Worm (Caenorhabditis elegans) whole organism, young adult: ENCODE data around the gene snap-29.

Source experiments
- B0261.1 ChIP-seq: sonication (generic microtip); optimal IDR thresholded peaks from 2 replicates; lab custom pipeline; 2016; ENCODE audit warnings: mild to moderate bottlenecking, missing genetic modification characterization, moderate library complexity, missing compliant biosample characterization
- F22D6.2 ChIP-seq: sonication (generic microtip); optimal IDR thresholded peaks from 2 replicates; lab custom pipeline; 2016; ENCODE audit warnings: mild to moderate bottlenecking, missing genetic modification characterization, missing compliant biosample characterization
- F52B5.7 ChIP-seq: sonication (generic microtip); optimal IDR thresholded peaks from 2 replicates; lab custom pipeline; 2016; ENCODE audit warnings: mild to moderate bottlenecking, missing genetic modification characterization, missing compliant biosample characterization
- F57C9.4 ChIP-seq: sonication (generic microtip); optimal IDR thresholded peaks from 2 replicates; lab custom pipeline; 2017; ENCODE audit warnings: mild to moderate bottlenecking, missing genetic modification characterization, missing compliant biosample characterization
- K12H6.12 ChIP-seq: fragments of 200-800 bp; sonication (Bioruptor generic); optimal IDR thresholded peaks from 2 replicates; lab custom pipeline; 2018; ENCODE audit warnings: mild to moderate bottlenecking, missing genetic modification characterization, missing compliant biosample characterization
- T07F8.4 ChIP-seq: sonication (generic microtip); optimal IDR thresholded peaks from 2 replicates; lab custom pipeline; 2016; ENCODE audit warnings: mild to moderate bottlenecking, missing genetic modification characterization, moderate library complexity, missing compliant biosample characterization
- Y53F4B.3 ChIP-seq: fragments of 200-800 bp; sonication (Bioruptor generic); IDR thresholded peaks from 2 replicates; pipeline ENCODE4 v1.3.6; 2022; ENCODE audit warnings: missing genetic modification reagents, missing genetic modification characterization, missing compliant biosample characterization
- Y79H2A.3 ChIP-seq: fragments of 200-800 bp; sonication (Bioruptor generic); conservative IDR thresholded peaks from 2 replicates; pipeline ENCODE4 v1.3.6; 2022; ENCODE audit warnings: missing genetic modification reagents, missing genetic modification characterization, missing compliant biosample characterization
- Y95B8A.8 ChIP-seq: fragments of 200-800 bp; sonication (Bioruptor generic); IDR thresholded peaks from 2 replicates; pipeline ENCODE4 v1.3.6; 2022; ENCODE audit warnings: missing genetic modification reagents, missing genetic modification characterization, missing compliant biosample characterization
- akir-1 ChIP-seq: fragments of 200-800 bp; sonication (Bioruptor generic); optimal IDR thresholded peaks from 2 replicates; lab custom pipeline; 2018; ENCODE audit warnings: mild to moderate bottlenecking, missing genetic modification characterization, moderate library complexity, missing compliant biosample characterization
- ama-1 ChIP-seq, 3 experiments: fragments of 150-350 bp in 1 of 3; sonication (generic microtip) in 2 of 3; optimal IDR thresholded peaks; 2 replicates each; lab custom pipeline; 2014 to 2018; ENCODE audit warnings: missing biosample characterization in 2 of 3, missing genetic modification characterization in 2 of 3, missing genetic modification reagents in 2 of 3
- aptf-2 ChIP-seq: fragments of 200-800 bp; sonication (Bioruptor generic); conservative IDR thresholded peaks from 2 replicates; pipeline ENCODE4 v1.3.6; 2022; ENCODE audit warnings: missing genetic modification reagents, missing genetic modification characterization, missing compliant biosample characterization
- aptf-3 ChIP-seq: fragments of 200-800 bp; sonication (Bioruptor generic); IDR thresholded peaks from 2 replicates; pipeline ENCODE4 v1.3.6; 2022; ENCODE audit warnings: missing genetic modification characterization, missing compliant biosample characterization
- athp-1 ChIP-seq: sonication (generic microtip); optimal IDR thresholded peaks from 2 replicates; lab custom pipeline; 2017; ENCODE audit warnings: mild to moderate bottlenecking, missing genetic modification characterization, missing compliant biosample characterization
- attf-5 ChIP-seq: fragments of 200-800 bp; sonication (Bioruptor generic); optimal IDR thresholded peaks from 2 replicates; lab custom pipeline; 2018; ENCODE audit warnings: mild to moderate bottlenecking, missing genetic modification characterization, missing compliant biosample characterization
- ceh-100 ChIP-seq: fragments of 200-800 bp; sonication (Bioruptor generic); IDR thresholded peaks from 2 replicates; pipeline ENCODE4 v1.3.6; 2022; ENCODE audit warnings: missing genetic modification reagents, missing genetic modification characterization, missing compliant biosample characterization
- ceh-79 ChIP-seq: sonication (generic microtip); optimal IDR thresholded peaks from 2 replicates; lab custom pipeline; 2017; ENCODE audit warnings: mild to moderate bottlenecking, missing genetic modification characterization, missing compliant biosample characterization
- die-1 ChIP-seq: sonication (generic microtip); optimal IDR thresholded peaks from 2 replicates; lab custom pipeline; 2016; ENCODE audit warnings: missing genotype, mild to moderate bottlenecking, missing genetic modification characterization, missing compliant biosample characterization
- egl-18 ChIP-seq: fragments of 200-800 bp; sonication (Bioruptor generic); IDR thresholded peaks from 2 replicates; pipeline ENCODE4 v1.3.6; 2022; ENCODE audit warnings: missing genetic modification reagents, missing genetic modification characterization, missing compliant biosample characterization
- egrh-3 ChIP-seq: fragments of 200-800 bp; sonication (Bioruptor generic); IDR thresholded peaks from 2 replicates; pipeline ENCODE4 v1.3.6; 2022; ENCODE audit warnings: missing genetic modification reagents, missing genetic modification characterization, missing compliant biosample characterization
- ekl-4 ChIP-seq: fragments of 200-800 bp; sonication (Bioruptor generic); IDR thresholded peaks from 2 replicates; pipeline ENCODE4 v1.3.6; 2022; ENCODE audit warnings: missing genetic modification reagents, missing genetic modification characterization, missing compliant biosample characterization
- hmg-1.2 ChIP-seq: fragments of 200-800 bp; sonication (Bioruptor generic); IDR thresholded peaks from 2 replicates; pipeline ENCODE4 v1.3.6; 2022; ENCODE audit warnings: missing genetic modification reagents, missing genetic modification characterization, missing compliant biosample characterization
- hmg-20 ChIP-seq: fragments of 200-800 bp; sonication (Bioruptor generic); IDR thresholded peaks from 2 replicates; pipeline ENCODE4 v1.3.6; 2022; ENCODE audit warnings: missing genetic modification reagents, missing genetic modification characterization, missing compliant biosample characterization
- lag-1 ChIP-seq: fragments of 200-800 bp; sonication (Bioruptor generic); IDR thresholded peaks from 2 replicates; pipeline ENCODE4 v1.3.6; 2022; ENCODE audit warnings: missing genetic modification reagents, missing genetic modification characterization, missing compliant biosample characterization
- lin-26 ChIP-seq: fragments of 200-800 bp; sonication (Bioruptor generic); IDR thresholded peaks from 2 replicates; pipeline ENCODE4 v1.3.6; 2022; ENCODE audit warnings: missing genetic modification reagents, missing genetic modification characterization, missing compliant biosample characterization
- lin-35 ChIP-seq, 3 experiments: fragments of 150-350 bp in 2 of 3; sonication (generic microtip) in 1 of 3; optimal IDR thresholded peaks; 2 replicates each; lab custom pipeline; 2014 to 2018; ENCODE audit warnings: missing biosample characterization in 3 of 3, missing genetic modification characterization in 3 of 3, missing genetic modification reagents in 3 of 3
- lin-40 ChIP-seq: sonication (generic microtip); optimal IDR thresholded peaks from 2 replicates; lab custom pipeline; 2016; ENCODE audit warnings: missing genetic modification characterization, mild to moderate bottlenecking, missing compliant biosample characterization, missing genotype, missing genetic modification reagents
- lir-1 ChIP-seq: fragments of 200-800 bp; sonication (Bioruptor generic); conservative IDR thresholded peaks from 2 replicates; pipeline ENCODE4 v1.3.6; 2022; ENCODE audit warnings: missing genetic modification reagents, missing genetic modification characterization, missing compliant biosample characterization
- madf-6 ChIP-seq: fragments of 200-800 bp; sonication (Bioruptor generic); IDR thresholded peaks from 2 replicates; pipeline ENCODE4 v1.3.6; 2022; ENCODE audit warnings: missing genetic modification reagents, missing genetic modification characterization, missing compliant biosample characterization
- mel-28 ChIP-seq: sonication (generic microtip); optimal IDR thresholded peaks from 2 replicates; lab custom pipeline; 2016; ENCODE audit warnings: borderline replicate concordance, mild to moderate bottlenecking, missing genetic modification characterization, missing compliant biosample characterization
- nfya-1 ChIP-seq: sonication (generic microtip); optimal IDR thresholded peaks from 2 replicates; lab custom pipeline; 2017; ENCODE audit warnings: antibody characterized with exemption, missing compliant biosample characterization, missing genetic modification characterization, borderline replicate concordance; ENCODE audit not compliant: insufficient read depth
- nhr-120 ChIP-seq: fragments of 200-800 bp; sonication (Bioruptor generic); IDR thresholded peaks from 2 replicates; pipeline ENCODE4 v1.3.6; 2022; ENCODE audit warnings: missing genetic modification characterization, missing compliant biosample characterization
- pbrm-1 ChIP-seq: fragments of 200-800 bp; sonication (Bioruptor generic); IDR thresholded peaks from 2 replicates; pipeline ENCODE4 v1.3.6; 2022; ENCODE audit warnings: missing genetic modification reagents, missing genetic modification characterization, missing compliant biosample characterization
- rcor-1 ChIP-seq: fragments of 200-800 bp; sonication (Bioruptor generic); IDR thresholded peaks from 2 replicates; pipeline ENCODE4 v1.3.6; 2022; ENCODE audit warnings: missing genetic modification reagents, missing genetic modification characterization, missing compliant biosample characterization
- sdz-38 ChIP-seq: sonication (generic microtip); optimal IDR thresholded peaks from 2 replicates; lab custom pipeline; 2016; ENCODE audit warnings: missing genotype, missing genetic modification characterization, missing compliant biosample characterization
- snpc-1.1 ChIP-seq: sonication (generic microtip); optimal IDR thresholded peaks from 2 replicates; lab custom pipeline; 2017; ENCODE audit warnings: missing genetic modification characterization, mild to moderate bottlenecking, missing compliant biosample characterization, antibody characterized with exemption, moderate library complexity, missing genotype, missing genetic modification reagents; ENCODE audit not compliant: insufficient read depth
- snpc-1.3 ChIP-seq: sonication (generic microtip); optimal IDR thresholded peaks from 2 replicates; lab custom pipeline; 2017; ENCODE audit warnings: missing genetic modification characterization, mild to moderate bottlenecking, missing compliant biosample characterization, antibody characterized with exemption, moderate library complexity, missing genotype, missing genetic modification reagents; ENCODE audit not compliant: insufficient read depth
- snpc-3.4 ChIP-seq: sonication (generic microtip); optimal IDR thresholded peaks from 2 replicates; lab custom pipeline; 2017; ENCODE audit warnings: missing genetic modification characterization, mild to moderate bottlenecking, missing compliant biosample characterization, antibody characterized with exemption, moderate library complexity, missing genotype, missing genetic modification reagents
- tbx-9 ChIP-seq: sonication (generic microtip); optimal IDR thresholded peaks from 2 replicates; lab custom pipeline; 2016; ENCODE audit warnings: borderline replicate concordance, missing genetic modification characterization, inconsistent platforms, missing compliant biosample characterization
- tlf-1 ChIP-seq: fragments of 200-800 bp; sonication (Bioruptor generic); optimal IDR thresholded peaks from 2 replicates; lab custom pipeline; 2018; ENCODE audit warnings: mild to moderate bottlenecking, missing genetic modification characterization, missing compliant biosample characterization
- unc-62 ChIP-seq: fragments of 150-350 bp; optimal IDR thresholded peaks from 2 replicates; lab custom pipeline; 2014; ENCODE audit warnings: missing biosample characterization, missing genetic modification reagents, missing genetic modification characterization
- zim-3 ChIP-seq: sonication (generic microtip); optimal IDR thresholded peaks from 2 replicates; lab custom pipeline; 2017; ENCODE audit warnings: mild to moderate bottlenecking, missing genetic modification characterization, moderate library complexity, missing compliant biosample characterization
- ztf-18 ChIP-seq: sonication (generic microtip); optimal IDR thresholded peaks from 2 replicates; lab custom pipeline; 2016; ENCODE audit warnings: missing genotype, mild to moderate bottlenecking, missing genetic modification characterization, missing compliant biosample characterization
- ztf-25 ChIP-seq: fragments of 200-800 bp; sonication (Bioruptor generic); IDR thresholded peaks from 2 replicates; pipeline ENCODE4 v1.3.6; 2022; ENCODE audit warnings: missing genetic modification reagents, missing genetic modification characterization, missing compliant biosample characterization
- ztf-26 ChIP-seq: sonication (generic microtip); optimal IDR thresholded peaks from 2 replicates; lab custom pipeline; 2017; ENCODE audit warnings: missing genetic modification characterization, missing compliant biosample characterization
- ztf-6 ChIP-seq: fragments of 200-800 bp; sonication (Bioruptor generic); IDR thresholded peaks from 2 replicates; pipeline ENCODE4 v1.3.6; 2022; ENCODE audit warnings: missing genetic modification reagents, missing genetic modification characterization, missing compliant biosample characterization

snap-29 gene

ce11 chrIII:8799964-8800795 is 24.1 kb downstream of the snap-29 start, which contains the start of gene F54F2.6 (continued):
- no peak for TF ChIP-seq lir-1 (GFP tag; lab: Robert Waterston, UW)
- no peak for TF ChIP-seq T07F8.4
- no peak for TF ChIP-seq F57C9.4 (tag; lab: Kevin White, UChicago)
- no peak for TF ChIP-seq akir-1
- TF ChIP-seq F22D6.2 (tag; lab: Kevin White, UChicago): no peak
- no peak for TF ChIP-seq snpc-3.4 (tag; lab: Kevin White, UChicago)
- no peak for TF ChIP-seq F52B5.7 (tag; lab: Kevin White, UChicago)
- no peak for TF ChIP-seq ztf-18 (tag; lab: Kevin White, UChicago)
- peak; percentile 1 for TF ChIP-seq athp-1
- 0 out of 2 replicates have a peak, but pooled peaks have one; percentile 12 for TF ChIP-seq ekl-4 (GFP tag; lab: Robert Waterston, UW)
- TF ChIP-seq B0261.1 (tag; lab: Kevin White, UChicago): no peak
- peak in 1 of 3 experiments; percentile 78 for TF ChIP-seq lin-35 (GFP tag; optimal IDR thresholded peaks at IDR 0.05; lab: Kevin White, UChicago)
- TF ChIP-seq Y53F4B.3 (GFP tag; lab: Robert Waterston, UW): no peak
- TF ChIP-seq egl-18 (GFP tag; lab: Robert Waterston, UW): 0 out of 2 replicates have a peak, but pooled peaks have one; percentile 8
- no peak for TF ChIP-seq lag-1 (GFP tag; lab: Robert Waterston, UW)
- no peak for TF ChIP-seq aptf-2 (GFP tag; lab: Robert Waterston, UW)
- peak; percentile 86 for TF ChIP-seq attf-5 (GFP tag; lab: Kevin White, UChicago)
- peak; percentile 66 for TF ChIP-seq hmg-1.2 (GFP tag; lab: Robert Waterston, UW)
- peak; percentile 83 for TF ChIP-seq egrh-3 (GFP tag; lab: Robert Waterston, UW)
- peak; percentile 77 for TF ChIP-seq lin-40
- peak; percentile 97 for TF ChIP-seq K12H6.12 (tag; lab: Kevin White, UChicago)
- TF ChIP-seq madf-6 (GFP tag; lab: Robert Waterston, UW): no peak
- no peak for TF ChIP-seq rcor-1 (GFP tag; lab: Robert Waterston, UW)
- TF ChIP-seq tbx-9 (tag; lab: Kevin White, UChicago): no peak
- no peak for TF ChIP-seq snpc-1.3 (tag; lab: Kevin White, UChicago)
- TF ChIP-seq hmg-20 (GFP tag; lab: Robert Waterston, UW): no peak
- TF ChIP-seq mel-28 (tag; lab: Kevin White, UChicago): no peak
- TF ChIP-seq ztf-6 (GFP tag; lab: Robert Waterston, UW): no peak
- TF ChIP-seq ceh-79: no peak
- TF ChIP-seq ceh-100 (GFP tag; lab: Robert Waterston, UW): no peak
- TF ChIP-seq pbrm-1 (GFP tag; lab: Robert Waterston, UW): 0 out of 2 replicates have a peak, but pooled peaks have one; percentile 10
- no peak for TF ChIP-seq lin-26 (GFP tag; lab: Robert Waterston, UW)
- no peak for TF ChIP-seq nfya-1
- TF ChIP-seq ztf-26 (tag; lab: Kevin White, UChicago): peak; percentile 51
- TF ChIP-seq Y95B8A.8 (GFP tag; lab: Robert Waterston, UW): no peak
- no peak for TF ChIP-seq unc-62 (GFP tag; lab: Kevin White, UChicago)
- peak; percentile 16 for TF ChIP-seq tlf-1
- no peak for TF ChIP-seq nhr-120
- TF ChIP-seq Y79H2A.3: no peak
- no peak for TF ChIP-seq die-1 (tag; lab: Kevin White, UChicago)
- no peak for TF ChIP-seq zim-3 (tag; lab: Kevin White, UChicago)
- no peak for TF ChIP-seq snpc-1.1
- no peak for TF ChIP-seq aptf-3 (GFP tag; lab: Robert Waterston, UW)
- no peak for TF ChIP-seq ama-1 (optimal IDR thresholded peaks at IDR 0.05; lab: Kevin White, UChicago)
- TF ChIP-seq ama-1 (GFP tag; optimal IDR thresholded peaks at IDR 0.05; lab: Kevin White, UChicago): peak in 1 of 2 experiments; percentile 23
- no peak for TF ChIP-seq ztf-25 (GFP tag; lab: Robert Waterston, UW)
- TF ChIP-seq sdz-38 (tag; lab: Kevin White, UChicago): no peak
